Fruit fly (Drosophila melanogaster) whole organism, embryonic: ENCODE measurements around the gene ND-SGDH.

Source experiments
- Aef1 ChIP-seq: fragments of 200-800 bp; sonication (Bioruptor generic); IDR thresholded peaks from 3 replicates; pipeline ENCODE4 v1.3.6; 2022; ENCODE audit warnings: missing biosample characterization, missing genetic modification characterization
- Bteb2 ChIP-seq: fragments of 200-800 bp; sonication (Bioruptor generic); optimal IDR thresholded peaks from 2 replicates; lab custom pipeline; 2016; ENCODE audit warnings: missing biosample characterization, missing genetic modification characterization
- CG10654 ChIP-seq: fragments of 200-800 bp; sonication (Bioruptor generic); optimal IDR thresholded peaks from 2 replicates; lab custom pipeline; 2016; ENCODE audit warnings: missing biosample characterization, missing genetic modification characterization
- CG11696 ChIP-seq: fragments of 200-800 bp; sonication (Bioruptor generic); IDR thresholded peaks from 2 replicates; pipeline ENCODE4 v1.3.6; 2022; ENCODE audit warnings: missing biosample characterization, missing genetic modification characterization
- CG12071 ChIP-seq: fragments of 200-800 bp; sonication (Bioruptor generic); optimal IDR thresholded peaks from 3 replicates; lab custom pipeline; 2018; ENCODE audit warnings: missing biosample characterization, mild to moderate bottlenecking, missing genetic modification characterization
- CG14014 ChIP-seq: fragments of 200-800 bp; sonication (Bioruptor generic); IDR thresholded peaks from 2 replicates; pipeline ENCODE4 v1.3.6; 2022; ENCODE audit warnings: missing biosample characterization, missing genetic modification characterization
- CG14965 ChIP-seq: fragments of 200-800 bp; sonication (Bioruptor generic); optimal IDR thresholded peaks from 2 replicates; lab custom pipeline; 2016; ENCODE audit warnings: missing biosample characterization, missing genetic modification characterization, borderline replicate concordance
- CG15601 ChIP-seq: fragments of 200-800 bp; sonication (Bioruptor generic); optimal IDR thresholded peaks from 3 replicates; lab custom pipeline; 2019; ENCODE audit warnings: missing biosample characterization, mild to moderate bottlenecking, missing genetic modification characterization, moderate library complexity
- CG17612 ChIP-seq: fragments of 200-800 bp; sonication (Bioruptor generic); IDR thresholded peaks from 2 replicates; pipeline ENCODE4 v1.3.6; 2022; ENCODE audit warnings: missing biosample characterization, missing genetic modification characterization
- CG17802 ChIP-seq: fragments of 200-800 bp; sonication (Bioruptor generic); optimal IDR thresholded peaks from 2 replicates; lab custom pipeline; 2018; ENCODE audit warnings: missing biosample characterization, mild to moderate bottlenecking, missing genetic modification characterization, moderate library complexity
- CG2712 ChIP-seq: fragments of 200-800 bp; optimal IDR thresholded peaks from 3 replicates; lab custom pipeline; 2019; ENCODE audit warnings: missing biosample characterization, mild to moderate bottlenecking, missing genetic modification characterization, moderate library complexity
- CG31388 ChIP-seq: fragments of 200-800 bp; sonication (Bioruptor generic); optimal IDR thresholded peaks from 2 replicates; lab custom pipeline; 2016; ENCODE audit warnings: missing biosample characterization, missing genetic modification characterization
- CG34422 ChIP-seq: fragments of 200-800 bp; sonication (Bioruptor generic); IDR thresholded peaks from 3 replicates; pipeline ENCODE4 v1.3.6; 2022; ENCODE audit warnings: missing biosample characterization, missing genetic modification characterization
- CG3838 ChIP-seq: fragments of 200-800 bp; sonication (Bioruptor generic); optimal IDR thresholded peaks from 3 replicates; lab custom pipeline; 2016; ENCODE audit warnings: missing biosample characterization, missing genetic modification characterization
- CG3995 ChIP-seq: fragments of 200-800 bp; sonication (Bioruptor generic); optimal IDR thresholded peaks from 3 replicates; lab custom pipeline; 2016; ENCODE audit warnings: missing biosample characterization, missing genetic modification characterization
- CG6254 ChIP-seq: fragments of 200-800 bp; sonication (Bioruptor generic); optimal IDR thresholded peaks from 3 replicates; lab custom pipeline; 2017; ENCODE audit warnings: mild to moderate bottlenecking, missing biosample characterization, missing genetic modification reagents, missing genetic modification characterization
- CG7987 ChIP-seq: fragments of 200-800 bp; sonication (Bioruptor generic); optimal IDR thresholded peaks from 2 replicates; lab custom pipeline; 2018; ENCODE audit warnings: missing biosample characterization, mild to moderate bottlenecking, missing genetic modification characterization, moderate library complexity
- CG9437 ChIP-seq: fragments of 200-800 bp; sonication (Bioruptor generic); optimal IDR thresholded peaks from 2 replicates; lab custom pipeline; 2018; ENCODE audit warnings: missing biosample characterization, mild to moderate bottlenecking, missing genetic modification characterization
- CG9727 ChIP-seq: fragments of 200-800 bp; sonication (Bioruptor generic); optimal IDR thresholded peaks from 3 replicates; lab custom pipeline; 2017; ENCODE audit warnings: missing biosample characterization, mild to moderate bottlenecking, missing genetic modification characterization
- CrebB ChIP-seq: fragments of 200-800 bp; sonication (Bioruptor generic); optimal IDR thresholded peaks from 3 replicates; lab custom pipeline; 2018; ENCODE audit warnings: missing biosample characterization, mild to moderate bottlenecking, missing genetic modification characterization
- ERR ChIP-seq: fragments of 200-800 bp; sonication (Bioruptor generic); optimal IDR thresholded peaks from 2 replicates; lab custom pipeline; 2016; ENCODE audit warnings: missing biosample characterization, missing genetic modification characterization
- Hmx ChIP-seq: fragments of 200-800 bp; sonication (Bioruptor generic); optimal IDR thresholded peaks from 2 replicates; lab custom pipeline; 2016; ENCODE audit warnings: missing biosample characterization, missing genetic modification characterization
- Hsf ChIP-seq: fragments of 200-800 bp; sonication (Bioruptor generic); optimal IDR thresholded peaks from 3 replicates; lab custom pipeline; 2016; ENCODE audit warnings: missing biosample characterization, missing genetic modification characterization
- NC2β ChIP-seq: fragments of 200-800 bp; sonication (Bioruptor generic); optimal IDR thresholded peaks from 2 replicates; lab custom pipeline; 2016; ENCODE audit warnings: missing biosample characterization, missing genetic modification characterization
- NFAT ChIP-seq: fragments of 200-800 bp; sonication (Bioruptor generic); IDR thresholded peaks from 2 replicates; pipeline ENCODE4 v1.3.6; 2022; ENCODE audit warnings: missing biosample characterization, missing genetic modification characterization
- NK7.1 ChIP-seq: fragments of 200-800 bp; sonication (Bioruptor generic); optimal IDR thresholded peaks from 3 replicates; lab custom pipeline; 2016; ENCODE audit warnings: missing biosample characterization, missing genetic modification characterization
- Oaz ChIP-seq: fragments of 200-800 bp; sonication (Bioruptor generic); IDR thresholded peaks from 2 replicates; pipeline ENCODE4 v1.3.6; 2022; ENCODE audit warnings: missing biosample characterization, missing genetic modification characterization
- Ravus ChIP-seq: fragments of 200-800 bp; sonication (Bioruptor generic); IDR thresholded peaks from 2 replicates; pipeline ENCODE4 v1.3.6; 2022; ENCODE audit warnings: missing biosample characterization, missing genetic modification characterization
- Side ChIP-seq: fragments of 200-800 bp; sonication (Bioruptor generic); optimal IDR thresholded peaks from 2 replicates; lab custom pipeline; 2016; ENCODE audit warnings: missing biosample characterization, missing genetic modification characterization
- Six4 ChIP-seq: fragments of 200-800 bp; sonication (Bioruptor generic); optimal IDR thresholded peaks from 2 replicates; lab custom pipeline; 2016; ENCODE audit warnings: missing biosample characterization, missing genetic modification characterization
- Spps ChIP-seq: fragments of 200-800 bp; sonication (Bioruptor generic); optimal IDR thresholded peaks from 2 replicates; lab custom pipeline; 2018; ENCODE audit warnings: missing biosample characterization, mild to moderate bottlenecking, missing genetic modification characterization
- Tbp ChIP-seq: fragments of >200 bp; optimal IDR thresholded peaks from 2 replicates; lab custom pipeline; 2018; ENCODE audit warnings: missing biosample characterization, missing genetic modification characterization
- YL-1 ChIP-seq: fragments of 200-800 bp; sonication (Bioruptor generic); optimal IDR thresholded peaks from 3 replicates; lab custom pipeline; 2017; ENCODE audit warnings: missing biosample characterization, mild to moderate bottlenecking, missing genetic modification characterization
- ap ChIP-seq: fragments of 200-800 bp; sonication (Bioruptor generic); IDR thresholded peaks from 2 replicates; pipeline ENCODE4 v1.3.6; 2022; ENCODE audit warnings: missing biosample characterization, missing genetic modification characterization
- bcd ChIP-seq: fragments of 200-800 bp; sonication (Bioruptor generic); optimal IDR thresholded peaks from 2 replicates; lab custom pipeline; 2017; ENCODE audit warnings: missing biosample characterization, mild to moderate bottlenecking, missing genetic modification characterization
- cad ChIP-seq: fragments of >200 bp; optimal IDR thresholded peaks from 2 replicates; lab custom pipeline; 2017; ENCODE audit warnings: missing biosample characterization, missing genetic modification characterization
- chif ChIP-seq, 2 experiments: fragments of 200-800 bp; sonication (Bioruptor generic); optimal IDR thresholded peaks; 3 replicates each; lab custom pipeline; 2016; ENCODE audit warnings: missing biosample characterization in 2 of 2, missing genetic modification characterization in 2 of 2
- crc ChIP-seq: fragments of 200-800 bp; sonication (Bioruptor generic); optimal IDR thresholded peaks from 2 replicates; lab custom pipeline; 2016; ENCODE audit warnings: missing biosample characterization, missing genetic modification characterization
- danr ChIP-seq: fragments of 200-800 bp; sonication (Bioruptor generic); IDR thresholded peaks from 2 replicates; pipeline ENCODE4 v1.3.6; 2022; ENCODE audit warnings: missing biosample characterization, missing genetic modification characterization
- gcm2 ChIP-seq: fragments of 200-800 bp; sonication (Bioruptor generic); optimal IDR thresholded peaks from 2 replicates; lab custom pipeline; 2016; ENCODE audit warnings: missing biosample characterization, missing genetic modification characterization
- gt ChIP-seq: fragments of 200-800 bp; sonication (Bioruptor generic); IDR thresholded peaks from 2 replicates; pipeline ENCODE4 v1.3.6; 2022; ENCODE audit warnings: missing biosample characterization, missing genetic modification characterization
- ham ChIP-seq: fragments of 200-800 bp; sonication (Bioruptor generic); IDR thresholded peaks from 2 replicates; pipeline ENCODE4 v1.3.6; 2022; ENCODE audit warnings: missing biosample characterization, missing genetic modification characterization
- her ChIP-seq: fragments of 200-800 bp; sonication (Bioruptor generic); optimal IDR thresholded peaks from 2 replicates; lab custom pipeline; 2016; ENCODE audit warnings: missing biosample characterization, missing genetic modification characterization
- mld ChIP-seq: fragments of 200-800 bp; sonication (Bioruptor generic); IDR thresholded peaks from 3 replicates; pipeline ENCODE4 v1.3.6; 2022; ENCODE audit warnings: missing biosample characterization, missing genetic modification characterization; ENCODE audit not compliant: partially characterized antibody
- nmo ChIP-seq: fragments of 200-800 bp; sonication (Bioruptor generic); optimal IDR thresholded peaks from 2 replicates; lab custom pipeline; 2018; ENCODE audit warnings: missing biosample characterization, mild to moderate bottlenecking, missing genetic modification characterization, moderate library complexity
- oc ChIP-seq: fragments of 200-800 bp; sonication (Bioruptor generic); optimal IDR thresholded peaks from 2 replicates; lab custom pipeline; 2018; ENCODE audit warnings: missing biosample characterization, mild to moderate bottlenecking, missing genetic modification characterization, moderate library complexity
- slou ChIP-seq: fragments of 200-800 bp; sonication (Bioruptor generic); optimal IDR thresholded peaks from 3 replicates; lab custom pipeline; 2016; ENCODE audit warnings: missing biosample characterization, missing genetic modification characterization
- so ChIP-seq: fragments of 200-800 bp; sonication (Bioruptor generic); IDR thresholded peaks from 3 replicates; pipeline ENCODE4 v1.3.6; 2022; ENCODE audit warnings: missing biosample characterization, missing genetic modification characterization
- wdn ChIP-seq: fragments of 200-800 bp; sonication (Bioruptor generic); IDR thresholded peaks from 2 replicates; pipeline ENCODE4 v1.3.6; 2022; ENCODE audit warnings: missing biosample characterization, missing genetic modification characterization
- wek ChIP-seq: fragments of 200-800 bp; sonication (Bioruptor generic); optimal IDR thresholded peaks from 3 replicates; lab custom pipeline; 2018; ENCODE audit warnings: missing biosample characterization, mild to moderate bottlenecking, missing genetic modification characterization, moderate library complexity
- wor ChIP-seq: fragments of 200-800 bp; sonication (Bioruptor generic); IDR thresholded peaks from 2 replicates; pipeline ENCODE4 v1.3.6; 2022; ENCODE audit warnings: missing biosample characterization, missing genetic modification characterization
- zen ChIP-seq: fragments of 200-800 bp; sonication (Bioruptor generic); optimal IDR thresholded peaks from 3 replicates; lab custom pipeline; 2018; ENCODE audit warnings: missing biosample characterization, mild to moderate bottlenecking, missing genetic modification characterization, moderate library complexity

The ND-SGDH gene

dm6 chr3L:12124138-12124583 is 14.2 kb downstream of the ND-SGDH start (continued):
- TF ChIP-seq CG34422 (GFP tag; lab: Robert Waterston, UW) (peak; percentile 97), wdn (GFP tag; lab: Robert Waterston, UW) (no peak), Bteb2 (GFP tag; lab: Kevin White, UChicago) (no peak), CG15601 (peak; percentile 6), CG3838 (no peak), NC2β (no peak), ap (no peak), her (GFP tag; lab: Kevin White, UChicago) (no peak), cad (no peak), Side (GFP tag; lab: Kevin White, UChicago) (no peak), slou (GFP tag; lab: Kevin White, UChicago) (no peak), oc (tag; lab: Kevin White, UChicago) (no peak), ham (GFP tag; lab: Robert Waterston, UW) (no peak), gt (GFP tag; lab: Robert Waterston, UW) (no peak), mld (GFP tag; lab: Robert Waterston, UW) (no peak), zen (tag; lab: Kevin White, UChicago) (peak; percentile 56), CG17802 (tag; lab: Kevin White, UChicago) (no peak), CG9437 (GFP tag; lab: Kevin White, UChicago) (no peak), CG10654 (GFP tag; lab: Kevin White, UChicago) (no peak), CG7987 (GFP tag; lab: Kevin White, UChicago) (peak; percentile 75), CG6254 (GFP tag; lab: Kevin White, UChicago) (no peak), chif (GFP tag; optimal IDR thresholded peaks at IDR 0.05; lab: Kevin White, UChicago) (no peak), CG9727 (no peak), CG2712 (tag; lab: Kevin White, UChicago) (peak; percentile 16), crc (GFP tag; lab: Kevin White, UChicago) (no peak), Aef1 (no peak), danr (no peak), CG31388 (GFP tag; lab: Kevin White, UChicago) (no peak), NFAT (peak; percentile 54; the same call in 1 of the 2 replicates), CG12071 (GFP tag; lab: Kevin White, UChicago) (peak; percentile 88), CG11696 (no peak), Hmx (GFP tag; lab: Kevin White, UChicago) (no peak), CG14965 (GFP tag; lab: Kevin White, UChicago) (no peak), Ravus (GFP tag; lab: Robert Waterston, UW) (no peak), bcd (GFP tag; lab: Kevin White, UChicago) (no peak), Spps (tag; lab: Kevin White, UChicago) (no peak), gcm2 (GFP tag; lab: Kevin White, UChicago) (no peak), Hsf (GFP tag; lab: Kevin White, UChicago) (no peak), CG3995 (no peak), CG17612 (no peak), ERR (no peak), wek (GFP tag; lab: Kevin White, UChicago) (peak; percentile 60), NK7.1 (GFP tag; lab: Kevin White, UChicago) (no peak), YL-1 (GFP tag; lab: Kevin White, UChicago) (peak; percentile 89), CrebB (peak; percentile 51), so (GFP tag; lab: Robert Waterston, UW) (no peak), Six4 (no peak), wor (GFP tag; lab: Robert Waterston, UW) (no peak), Tbp (GFP tag; lab: Kevin White, UChicago) (no peak), Oaz (GFP tag; lab: Robert Waterston, UW) (no peak), nmo (GFP tag; lab: Kevin White, UChicago) (peak; percentile 36), CG14014 (GFP tag; lab: Robert Waterston, UW) (peak; percentile 7; the same call in 1 of the 2 replicates)
